Fruit fly (Drosophila melanogaster) whole organism, embryonic: ENCODE results near the gene prg.
A peak's percentile ranks its signal among the peaks of the same experiment; 100 is the strongest.

Experiments
- Adf1 ChIP-seq: fragments of 200-800 bp; sonication (Bioruptor generic); IDR thresholded peaks from 2 replicates; pipeline ENCODE4 v1.3.6; 2022; ENCODE audit warnings: missing biosample characterization, missing genetic modification characterization
- Atf3 ChIP-seq: fragments of 200-800 bp; sonication (Bioruptor generic); optimal IDR thresholded peaks from 3 replicates; lab custom pipeline; 2016; ENCODE audit warnings: missing biosample characterization, missing genetic modification characterization
- BtbVII ChIP-seq: fragments of 200-800 bp; sonication (Bioruptor generic); optimal IDR thresholded peaks from 3 replicates; lab custom pipeline; 2017; ENCODE audit warnings: missing biosample characterization, mild to moderate bottlenecking, missing genetic modification characterization
- CG10979 ChIP-seq: fragments of 200-800 bp; sonication (Bioruptor generic); optimal IDR thresholded peaks from 2 replicates; lab custom pipeline; 2018; ENCODE audit warnings: missing biosample characterization, mild to moderate bottlenecking, missing genetic modification characterization, moderate library complexity
- CG1233 ChIP-seq: fragments of 200-800 bp; sonication (Bioruptor generic); optimal IDR thresholded peaks from 4 replicates; lab custom pipeline; 2018; ENCODE audit warnings: missing biosample characterization, mild to moderate bottlenecking, missing genetic modification characterization
- CG13894 ChIP-seq: fragments of 200-800 bp; sonication (Bioruptor generic); optimal IDR thresholded peaks from 3 replicates; lab custom pipeline; 2018; ENCODE audit warnings: missing biosample characterization, mild to moderate bottlenecking, missing genetic modification characterization, moderate library complexity
- CG1603 ChIP-seq: fragments of 200-800 bp; sonication (Bioruptor generic); optimal IDR thresholded peaks from 2 replicates; lab custom pipeline; 2019; ENCODE audit warnings: missing biosample characterization, mild to moderate bottlenecking, missing genetic modification characterization, moderate library complexity
- CG17361 ChIP-seq: fragments of 200-800 bp; sonication (Bioruptor generic); IDR thresholded peaks from 3 replicates; pipeline ENCODE4 v1.3.6; 2022; ENCODE audit warnings: missing biosample characterization, missing genetic modification characterization
- CG2116 ChIP-seq: fragments of 200-800 bp; sonication (Bioruptor generic); optimal IDR thresholded peaks from 3 replicates; lab custom pipeline; 2018; ENCODE audit warnings: missing biosample characterization, mild to moderate bottlenecking, missing genetic modification characterization
- CG3163 ChIP-seq: fragments of 200-800 bp; sonication (Bioruptor generic); optimal IDR thresholded peaks from 3 replicates; lab custom pipeline; 2016; ENCODE audit warnings: missing biosample characterization, missing genetic modification characterization
- CG32532 ChIP-seq: fragments of 200-800 bp; sonication (Bioruptor generic); IDR thresholded peaks from 2 replicates; pipeline ENCODE4 v1.3.6; 2022; ENCODE audit warnings: missing biosample characterization, missing genetic modification characterization
- CG3838 ChIP-seq: fragments of 200-800 bp; sonication (Bioruptor generic); optimal IDR thresholded peaks from 3 replicates; lab custom pipeline; 2016; ENCODE audit warnings: missing biosample characterization, missing genetic modification characterization
- CG4360 ChIP-seq: fragments of 200-800 bp; sonication (Bioruptor generic); IDR thresholded peaks from 2 replicates; pipeline ENCODE4 v1.3.6; 2022; ENCODE audit warnings: missing biosample characterization, missing genetic modification characterization
- CG6272 ChIP-seq: fragments of 200-800 bp; sonication (Bioruptor generic); IDR thresholded peaks from 2 replicates; pipeline ENCODE4 v1.3.6; 2022; ENCODE audit warnings: missing biosample characterization, missing genetic modification characterization
- CG6854 ChIP-seq: fragments of 200-800 bp; sonication (Bioruptor generic); optimal IDR thresholded peaks from 3 replicates; lab custom pipeline; 2017; ENCODE audit warnings: missing biosample characterization, mild to moderate bottlenecking, missing genetic modification characterization
- CG7987 ChIP-seq: fragments of 200-800 bp; sonication (Bioruptor generic); optimal IDR thresholded peaks from 2 replicates; lab custom pipeline; 2018; ENCODE audit warnings: missing biosample characterization, mild to moderate bottlenecking, missing genetic modification characterization, moderate library complexity
- CG9876 ChIP-seq: fragments of 200-800 bp; sonication (Bioruptor generic); optimal IDR thresholded peaks from 2 replicates; lab custom pipeline; 2016; ENCODE audit warnings: missing biosample characterization, missing genetic modification characterization
- Camta ChIP-seq: fragments of 200-800 bp; sonication (Bioruptor generic); optimal IDR thresholded peaks from 2 replicates; lab custom pipeline; 2016; ENCODE audit warnings: missing biosample characterization, missing genetic modification characterization
- Elba2 ChIP-seq: fragments of 200-800 bp; sonication (Bioruptor generic); optimal IDR thresholded peaks from 3 replicates; lab custom pipeline; 2016; ENCODE audit warnings: missing biosample characterization, missing genetic modification characterization
- Fer1 ChIP-seq: fragments of 200-800 bp; sonication (Bioruptor generic); optimal IDR thresholded peaks from 2 replicates; lab custom pipeline; 2017; ENCODE audit warnings: missing biosample characterization, mild to moderate bottlenecking, missing genetic modification characterization
- HLH54F ChIP-seq: fragments of 200-800 bp; sonication (Bioruptor generic); optimal IDR thresholded peaks from 3 replicates; lab custom pipeline; 2016; ENCODE audit warnings: missing biosample characterization, missing genetic modification characterization
- HmgZ ChIP-seq: fragments of 200-800 bp; sonication (Bioruptor generic); optimal IDR thresholded peaks from 2 replicates; lab custom pipeline; 2018; ENCODE audit warnings: missing biosample characterization, mild to moderate bottlenecking, missing genetic modification characterization
- Hmr ChIP-seq: fragments of 200-800 bp; sonication (Bioruptor generic); optimal IDR thresholded peaks from 3 replicates; lab custom pipeline; 2017; ENCODE audit warnings: mild to moderate bottlenecking, missing biosample characterization, missing genetic modification reagents, missing genetic modification characterization
- Lpt ChIP-seq: fragments of >200 bp; optimal IDR thresholded peaks from 2 replicates; lab custom pipeline; 2018; ENCODE audit warnings: missing biosample characterization, missing genetic modification characterization
- Meics ChIP-seq: fragments of 200-800 bp; sonication (Bioruptor generic); optimal IDR thresholded peaks from 2 replicates; lab custom pipeline; 2017; ENCODE audit warnings: missing biosample characterization, mild to moderate bottlenecking, missing genetic modification characterization
- Mes4 ChIP-seq: fragments of 200-800 bp; sonication (Bioruptor generic); optimal IDR thresholded peaks from 2 replicates; lab custom pipeline; 2016; ENCODE audit warnings: missing biosample characterization, missing genetic modification characterization
- Mrtf ChIP-seq: fragments of 200-800 bp; sonication (Bioruptor generic); IDR thresholded peaks from 3 replicates; pipeline ENCODE4 v1.3.6; 2022; ENCODE audit warnings: missing biosample characterization, missing genetic modification characterization
- NK7.1 ChIP-seq: fragments of 200-800 bp; sonication (Bioruptor generic); optimal IDR thresholded peaks from 3 replicates; lab custom pipeline; 2016; ENCODE audit warnings: missing biosample characterization, missing genetic modification characterization
- Nf-YB ChIP-seq: fragments of 200-800 bp; sonication (Bioruptor generic); optimal IDR thresholded peaks from 3 replicates; lab custom pipeline; 2019; ENCODE audit warnings: missing biosample characterization, mild to moderate bottlenecking, missing genetic modification characterization, moderate library complexity
- Optix ChIP-seq: fragments of 200-800 bp; sonication (Bioruptor generic); IDR thresholded peaks from 3 replicates; pipeline ENCODE4 v1.3.6; 2022; ENCODE audit warnings: missing biosample characterization, missing genetic modification characterization
- Sry-δ ChIP-seq: fragments of 200-800 bp; sonication (Bioruptor generic); optimal IDR thresholded peaks from 2 replicates; lab custom pipeline; 2016; ENCODE audit warnings: missing biosample characterization, missing genetic modification characterization
- Xbp1 ChIP-seq: fragments of 200-800 bp; sonication (Bioruptor generic); optimal IDR thresholded peaks from 3 replicates; lab custom pipeline; 2016; ENCODE audit warnings: missing biosample characterization, mild to moderate bottlenecking, missing genetic modification characterization
- ap ChIP-seq: fragments of 200-800 bp; sonication (Bioruptor generic); IDR thresholded peaks from 2 replicates; pipeline ENCODE4 v1.3.6; 2022; ENCODE audit warnings: missing biosample characterization, missing genetic modification characterization
- cato ChIP-seq: fragments of 200-800 bp; sonication (Bioruptor generic); optimal IDR thresholded peaks from 2 replicates; lab custom pipeline; 2016; ENCODE audit warnings: missing biosample characterization, missing genetic modification characterization, borderline replicate concordance
- chif ChIP-seq, 2 experiments: fragments of 200-800 bp; sonication (Bioruptor generic); optimal IDR thresholded peaks; 3 replicates each; lab custom pipeline; 2016; ENCODE audit warnings: missing biosample characterization in 2 of 2, missing genetic modification characterization in 2 of 2
- croc ChIP-seq: fragments of 200-800 bp; sonication (Bioruptor generic); conservative IDR thresholded peaks from 3 replicates; pipeline ENCODE4 v1.3.6; 2022; ENCODE audit warnings: missing biosample characterization, missing genetic modification characterization
- crol ChIP-seq: fragments of 200-800 bp; sonication (Bioruptor generic); IDR thresholded peaks from 2 replicates; pipeline ENCODE4 v1.3.6; 2022; ENCODE audit warnings: missing biosample characterization, missing genetic modification characterization
- cwo ChIP-seq: fragments of 200-800 bp; sonication (Bioruptor generic); optimal IDR thresholded peaks from 3 replicates; lab custom pipeline; 2017; ENCODE audit warnings: missing biosample characterization, missing genetic modification characterization, mild to moderate bottlenecking, moderate library complexity, missing genetic modification reagents
- jigr1 ChIP-seq: fragments of 200-800 bp; sonication (Bioruptor generic); IDR thresholded peaks from 3 replicates; pipeline ENCODE4 v1.3.6; 2022; ENCODE audit warnings: missing biosample characterization, missing genetic modification characterization
- nau ChIP-seq: fragments of 200-800 bp; sonication (Bioruptor generic); optimal IDR thresholded peaks from 3 replicates; lab custom pipeline; 2017; ENCODE audit warnings: missing biosample characterization, mild to moderate bottlenecking, missing genetic modification characterization, missing genetic modification reagents
- nerfin-2 ChIP-seq: fragments of 200-800 bp; sonication (Bioruptor generic); IDR thresholded peaks from 2 replicates; pipeline ENCODE4 v1.3.6; 2022; ENCODE audit warnings: missing biosample characterization, missing genetic modification characterization; ENCODE audit not compliant: partially characterized antibody
- run ChIP-seq: fragments of 200-800 bp; sonication (Bioruptor generic); optimal IDR thresholded peaks from 3 replicates; lab custom pipeline; 2018; ENCODE audit warnings: missing biosample characterization, mild to moderate bottlenecking, missing genetic modification characterization
- sens ChIP-seq: fragments of 200-800 bp; sonication (Bioruptor generic); peaks from one replicate; lab custom pipeline; 2016; ENCODE audit warnings: missing biosample characterization, missing genetic modification characterization
- sim ChIP-seq: fragments of 200-800 bp; sonication (Bioruptor generic); IDR thresholded peaks from 2 replicates; pipeline ENCODE4 v1.3.6; 2022; ENCODE audit warnings: missing biosample characterization, missing genetic modification characterization
- tna ChIP-seq: fragments of 200-800 bp; sonication (Bioruptor generic); IDR thresholded peaks from 2 replicates; pipeline ENCODE4 v1.3.6; 2022; ENCODE audit warnings: missing biosample characterization, missing genetic modification characterization; ENCODE audit not compliant: partially characterized antibody
- trem ChIP-seq: fragments of 200-800 bp; optimal IDR thresholded peaks from 3 replicates; lab custom pipeline; 2019; ENCODE audit warnings: missing biosample characterization, mild to moderate bottlenecking, missing genetic modification characterization, moderate library complexity
- ttk ChIP-seq: fragments of 200-800 bp; sonication (Bioruptor generic); IDR thresholded peaks from 2 replicates; pipeline ENCODE4 v2.1.2; 2022; ENCODE audit warnings: missing biosample characterization, missing genetic modification characterization
- unpg ChIP-seq: fragments of 200-800 bp; sonication (Bioruptor generic); optimal IDR thresholded peaks from 3 replicates; lab custom pipeline; 2018; ENCODE audit warnings: missing biosample characterization, mild to moderate bottlenecking, missing genetic modification characterization, moderate library complexity
- wek ChIP-seq: fragments of 200-800 bp; sonication (Bioruptor generic); optimal IDR thresholded peaks from 3 replicates; lab custom pipeline; 2018; ENCODE audit warnings: missing biosample characterization, mild to moderate bottlenecking, missing genetic modification characterization, moderate library complexity
- zen ChIP-seq: fragments of 200-800 bp; sonication (Bioruptor generic); optimal IDR thresholded peaks from 3 replicates; lab custom pipeline; 2018; ENCODE audit warnings: missing biosample characterization, mild to moderate bottlenecking, missing genetic modification characterization, moderate library complexity
- zf30C ChIP-seq: fragments of 200-800 bp; sonication (Bioruptor generic); optimal IDR thresholded peaks from 3 replicates; lab custom pipeline; 2018; ENCODE audit warnings: missing biosample characterization, mild to moderate bottlenecking, missing genetic modification characterization

prg gene

DNA sequence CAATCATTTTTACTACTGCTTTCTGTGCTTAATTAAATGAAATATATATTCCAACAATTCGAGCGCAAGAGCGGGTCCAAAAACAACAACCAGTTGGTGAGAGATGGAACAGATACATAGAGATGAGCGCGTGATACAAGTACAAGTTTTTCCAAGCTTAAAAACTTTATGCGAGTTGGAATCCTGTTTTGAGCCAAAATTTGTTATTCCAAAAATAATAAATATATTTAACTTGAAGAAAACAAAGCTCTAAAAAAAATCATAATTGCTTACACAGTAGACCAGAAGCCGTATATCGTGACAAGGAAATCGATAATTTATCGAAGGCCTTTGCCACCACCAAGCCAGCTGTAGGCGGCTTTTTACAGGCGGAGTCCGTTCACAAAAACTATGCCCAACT, 50.5 kb downstream of the prg start, which contains the start of the genes CG13097 and PIG-U (continued):
- TF ChIP-seq CG13894 (tag; lab: Kevin White, UChicago) (peak; percentile 86), CG1233 (GFP tag; lab: Kevin White, UChicago) (peak; percentile 56), CG1603 (tag; lab: Kevin White, UChicago) (peak; percentile 18), CG9876 (GFP tag; lab: Kevin White, UChicago) (peak; percentile 35), nerfin-2 (GFP tag; lab: Robert Waterston, UW) (peak; percentile 77), ttk (GFP tag; lab: Robert Waterston, UW) (peak; percentile 50), zf30C (GFP tag; lab: Kevin White, UChicago) (no peak), trem (peak; percentile 91), jigr1 (GFP tag; lab: Robert Waterston, UW) (no peak), Hmr (GFP tag; lab: Kevin White, UChicago) (no peak), HLH54F (GFP tag; lab: Kevin White, UChicago) (peak; percentile 78), Camta (peak; percentile 76), nau (no peak), NK7.1 (GFP tag; lab: Kevin White, UChicago) (peak; percentile 52), zen (tag; lab: Kevin White, UChicago) (peak; percentile 78), ap (0 out of 2 replicates have a peak, but pooled peaks have one; percentile 12), CG4360 (GFP tag; lab: Robert Waterston, UW) (peak; percentile 53; the same call in 1 of the 2 replicates), tna (GFP tag; lab: Robert Waterston, UW) (peak; percentile 75; the same call in 1 of the 2 replicates), CG3163 (peak; percentile 36), BtbVII (GFP tag; lab: Kevin White, UChicago) (peak; percentile 50), CG6854 (GFP tag; lab: Kevin White, UChicago) (no peak), sens (peak; percentile 97), CG6272 (GFP tag; lab: Robert Waterston, UW) (peak; percentile 74), Lpt (GFP tag; lab: Kevin White, UChicago) (no peak), Optix (no peak; the same call in 1 of the 3 replicates), sim (no peak), Atf3 (GFP tag; lab: Kevin White, UChicago) (peak; percentile 56), CG3838 (peak; percentile 29), unpg (GFP tag; lab: Kevin White, UChicago) (no peak), Mrtf (GFP tag; lab: Robert Waterston, UW) (no peak; the same call in 2 of the 3 replicates), Mes4 (GFP tag; lab: Kevin White, UChicago) (peak; percentile 12), Fer1 (peak; percentile 84), Meics (GFP tag; lab: Kevin White, UChicago) (peak; percentile 71), run (tag; lab: Kevin White, UChicago) (peak; percentile 24), cwo (GFP tag; lab: Kevin White, UChicago) (peak; percentile 70), croc (GFP tag; lab: Robert Waterston, UW) (peak; percentile 70), HmgZ (tag; lab: Kevin White, UChicago) (peak; percentile 87), CG2116 (GFP tag; lab: Kevin White, UChicago) (peak; percentile 92), Xbp1 (GFP tag; lab: Kevin White, UChicago) (peak; percentile 87), wek (GFP tag; lab: Kevin White, UChicago) (no peak), cato (GFP tag; lab: Kevin White, UChicago) (peak; percentile 69), CG7987 (peak; percentile 54), Adf1 (peak; percentile 49), Sry-δ (GFP tag; lab: Kevin White, UChicago) (peak; percentile 97), Nf-YB (peak; percentile 44), chif (GFP tag; optimal IDR thresholded peaks at IDR 0.05; lab: Kevin White, UChicago) (peak; percentile 43 to 71), CG10979 (tag; lab: Kevin White, UChicago) (peak; percentile 72), CG32532 (peak; percentile 83), crol (GFP tag; lab: Robert Waterston, UW) (no peak), Elba2 (no peak), CG17361 (GFP tag; lab: Robert Waterston, UW) (peak; percentile 80)
